Worm (Caenorhabditis elegans) whole organism, L3 larva: ENCODE measurements around the gene K01A2.5.

Experiments used
- R02D3.7 ChIP-seq: fragments of 150-350 bp; optimal IDR thresholded peaks from 2 replicates; lab custom pipeline; 2014; ENCODE audit warnings: missing biosample characterization, missing genetic modification characterization
- ceh-16 ChIP-seq: sonication (generic microtip); optimal IDR thresholded peaks from 2 replicates; lab custom pipeline; 2017; ENCODE audit warnings: missing biosample characterization, missing genetic modification characterization
- ceh-82 ChIP-seq: fragments of 150-350 bp; optimal IDR thresholded peaks from 2 replicates; lab custom pipeline; 2014; ENCODE audit warnings: missing biosample characterization, missing genetic modification characterization
- elt-3 ChIP-seq, 3 experiments: fragments of 150-350 bp in 1 of 3; sonication (generic microtip) in 2 of 3; optimal IDR thresholded peaks; 2 replicates in 2 of 3; 4 replicates in 1 of 3; lab custom pipeline; 2014 to 2017; ENCODE audit warnings: missing biosample characterization in 3 of 3, missing genetic modification characterization in 3 of 3
- nhr-237 ChIP-seq: fragments of 150-350 bp; optimal IDR thresholded peaks from 2 replicates; lab custom pipeline; 2014; ENCODE audit warnings: missing biosample characterization, missing genetic modification characterization
- nhr-25 ChIP-seq: sonication (generic microtip); optimal IDR thresholded peaks from 2 replicates; lab custom pipeline; 2017; ENCODE audit warnings: missing biosample characterization, missing genetic modification characterization
- nhr-67 ChIP-seq: fragments of 150-350 bp; optimal IDR thresholded peaks from 2 replicates; lab custom pipeline; 2014; ENCODE audit warnings: missing biosample characterization, missing genetic modification characterization
- ztf-4 ChIP-seq: fragments of 150-350 bp; optimal IDR thresholded peaks from 2 replicates; lab custom pipeline; 2014; ENCODE audit warnings: missing biosample characterization, missing genetic modification characterization

The K01A2.5 gene

DNA sequence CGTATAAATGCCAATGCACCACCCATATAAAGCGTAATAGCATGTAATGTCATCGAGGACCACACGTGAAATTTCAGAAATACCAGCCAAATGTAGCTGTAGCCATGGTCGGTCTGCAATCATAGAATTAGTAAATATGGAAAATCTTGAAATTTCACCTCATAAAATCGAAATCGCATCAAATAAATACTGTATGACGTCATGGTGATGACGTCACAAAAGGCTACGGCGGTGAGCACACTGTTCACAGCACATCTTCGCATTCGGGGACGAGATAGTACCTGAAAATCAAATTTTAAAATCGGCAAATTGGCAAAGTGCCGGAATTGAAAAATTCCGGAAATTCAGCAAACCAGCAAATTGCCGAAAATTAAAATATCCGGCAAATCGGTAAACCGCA lies 48.7 kb downstream of the K01A2.5 start:
- TF ChIP-seq ceh-16 (no peak), nhr-67 (tag; lab: Kevin White, UChicago) (no peak), ztf-4 (tag; lab: Kevin White, UChicago) (no peak), nhr-25 (tag; lab: Kevin White, UChicago) (no peak), R02D3.7 (no peak), nhr-237 (no peak), elt-3 (tag; optimal IDR thresholded peaks at IDR 0.05; lab: Kevin White, UChicago) (no peak), ceh-82 (no peak)
- TF ChIP-seq, all 47 proteins: peak for 0
